Fruit fly (Drosophila melanogaster) whole organism, larva: ENCODE data around the gene CG18528.

Experiments used
- noc ChIP-seq: fragments of 200-800 bp; sonication (Bioruptor generic); optimal IDR thresholded peaks from 3 replicates; lab custom pipeline; 2019; ENCODE audit warnings: missing biosample characterization, mild to moderate bottlenecking, missing genetic modification characterization, moderate library complexity

CG18528 gene

dm6 chr3R:24353448-24353847, 6.5 kb downstream of the CG18528 start:
- no peak for TF ChIP-seq noc (tag; lab: Kevin White, UChicago)

dm6 chr3R:24348420-24349190, 11.3 kb downstream of the CG18528 start, which contains the start of the genes CG5746 and CG6454:
TSS of gene CG5746 (minus strand) at chr3R:24348791.
TSS of gene CG6454 (plus strand) at chr3R:24349182.
- TF ChIP-seq noc (tag; lab: Kevin White, UChicago) = no peak

- TF ChIP-seq noc (tag; lab: Kevin White, UChicago) = no peak
These were observed 18.7 kb downstream of the CG18528 start, which contains the start of gene Ms for dm6 chr3R:24341251-24341650. TSS of gene Ms (plus strand) at chr3R:24341551.

- TF ChIP-seq noc (tag; lab: Kevin White, UChicago) = no peak
These were observed 23.3 kb downstream of the CG18528 start, which contains the start of gene CG6432 for dm6 chr3R:24336622-24337021. TSS of gene CG6432 (plus strand) at chr3R:24336922.

dm6 chr3R:24333182-24333808, 26.6 kb downstream of the CG18528 start, which contains the start of the genes Rrp5 and Dis3:
TSS of gene Rrp5 (minus strand) at chr3R:24333316.
TSS of gene Dis3 (plus strand) at chr3R:24333433.
- no peak for TF ChIP-seq noc (tag; lab: Kevin White, UChicago)

- TF ChIP-seq noc (tag; lab: Kevin White, UChicago) = no peak
These were observed 39.6 kb downstream of the CG18528 start for dm6 chr3R:24320342-24320711.

- TF ChIP-seq noc (tag; lab: Kevin White, UChicago) = no peak
These were observed 40.2 kb downstream of the CG18528 start for dm6 chr3R:24319632-24320341.

dm6 chr3R:24319083-24319381, 40.9 kb downstream of the CG18528 start:
- no peak for TF ChIP-seq noc (tag; lab: Kevin White, UChicago)

dm6 chr3R:24318217-24319082, 41.5 kb downstream of the CG18528 start, which contains the start of the genes Nab2 and BRWD3:
TSS of gene Nab2 (minus strand) at chr3R:24318419.
TSS of gene BRWD3 (plus strand) at chr3R:24319000.
- no peak for TF ChIP-seq noc (tag; lab: Kevin White, UChicago)
